Fruit fly (Drosophila melanogaster) whole organism, embryonic: ENCODE results near the gene CG15155.

ENCODE experiments used
- Antp ChIP-seq: fragments of 200-800 bp; sonication (Bioruptor generic); optimal IDR thresholded peaks from 3 replicates; lab custom pipeline; 2016; ENCODE audit warnings: missing biosample characterization, missing genetic modification characterization
- Atf3 ChIP-seq: fragments of 200-800 bp; sonication (Bioruptor generic); optimal IDR thresholded peaks from 3 replicates; lab custom pipeline; 2016; ENCODE audit warnings: missing biosample characterization, missing genetic modification characterization
- Awh ChIP-seq: fragments of 200-800 bp; sonication (Bioruptor generic); IDR thresholded peaks from 2 replicates; pipeline ENCODE4, ENCODE4 v1.3.6; 2022; ENCODE audit warnings: missing biosample characterization, missing genetic modification characterization
- CG10543 ChIP-seq: fragments of 200-800 bp; sonication (Bioruptor generic); optimal IDR thresholded peaks from 3 replicates; lab custom pipeline; 2017; ENCODE audit warnings: missing biosample characterization, mild to moderate bottlenecking, missing genetic modification characterization, moderate library complexity
- CG11560 ChIP-seq: fragments of 200-800 bp; sonication (Bioruptor generic); IDR thresholded peaks from 3 replicates; pipeline ENCODE4 v1.3.6; 2022; ENCODE audit warnings: missing biosample characterization, missing genetic modification characterization
- CG13296 ChIP-seq: fragments of 200-800 bp; sonication (Bioruptor generic); optimal IDR thresholded peaks from 3 replicates; lab custom pipeline; 2018; ENCODE audit warnings: missing biosample characterization, mild to moderate bottlenecking, missing genetic modification characterization
- CG1602 ChIP-seq: fragments of 200-800 bp; sonication (Bioruptor generic); optimal IDR thresholded peaks from 3 replicates; lab custom pipeline; 2016; ENCODE audit warnings: missing biosample characterization, missing genetic modification characterization
- CG16815 ChIP-seq: fragments of 200-800 bp; sonication (Bioruptor generic); optimal IDR thresholded peaks from 3 replicates; lab custom pipeline; 2017; ENCODE audit warnings: missing biosample characterization, mild to moderate bottlenecking, missing genetic modification characterization
- CG16863 ChIP-seq: fragments of 200-800 bp; sonication (Bioruptor generic); optimal IDR thresholded peaks from 3 replicates; lab custom pipeline; 2016; ENCODE audit warnings: missing biosample characterization, missing genetic modification characterization
- CG17328 ChIP-seq: fragments of 200-800 bp; sonication (Bioruptor generic); IDR thresholded peaks from 2 replicates; pipeline ENCODE4 v1.3.6; 2022; ENCODE audit warnings: missing biosample characterization, missing genetic modification characterization
- CG2712 ChIP-seq: fragments of 200-800 bp; optimal IDR thresholded peaks from 3 replicates; lab custom pipeline; 2019; ENCODE audit warnings: missing biosample characterization, mild to moderate bottlenecking, missing genetic modification characterization, moderate library complexity
- CG2875 ChIP-seq: fragments of 200-800 bp; sonication (Bioruptor generic); optimal IDR thresholded peaks from 2 replicates; lab custom pipeline; 2017; ENCODE audit warnings: missing biosample characterization, mild to moderate bottlenecking, missing genetic modification characterization, missing genetic modification reagents
- CG30403 ChIP-seq: fragments of 200-800 bp; sonication (Bioruptor generic); optimal IDR thresholded peaks from 3 replicates; lab custom pipeline; 2016; ENCODE audit warnings: missing biosample characterization, missing genetic modification characterization
- CG4424 ChIP-seq: fragments of 200-800 bp; sonication (Bioruptor generic); optimal IDR thresholded peaks from 3 replicates; lab custom pipeline; 2016; ENCODE audit warnings: missing biosample characterization, missing genetic modification characterization
- CG4820 ChIP-seq: fragments of 200-800 bp; sonication (Bioruptor generic); optimal IDR thresholded peaks from 3 replicates; lab custom pipeline; 2016; ENCODE audit warnings: missing biosample characterization, missing genetic modification characterization
- CG5245 ChIP-seq: fragments of 200-800 bp; sonication (Bioruptor generic); optimal IDR thresholded peaks from 3 replicates; lab custom pipeline; 2016; ENCODE audit warnings: missing biosample characterization, missing genetic modification characterization
- CG6272 ChIP-seq: fragments of 200-800 bp; sonication (Bioruptor generic); IDR thresholded peaks from 2 replicates; pipeline ENCODE4 v1.3.6; 2022; ENCODE audit warnings: missing biosample characterization, missing genetic modification characterization
- CG6689 ChIP-seq: fragments of 200-800 bp; sonication (Bioruptor generic); IDR thresholded peaks from 2 replicates; pipeline ENCODE4 v1.3.6; 2022; ENCODE audit warnings: missing biosample characterization, missing genetic modification characterization
- CG6791 ChIP-seq: fragments of 200-800 bp; sonication (Bioruptor generic); IDR thresholded peaks from 3 replicates; pipeline ENCODE4 v1.3.6; 2022; ENCODE audit warnings: missing biosample characterization, missing genetic modification characterization; ENCODE audit not compliant: partially characterized antibody
- CG6813 ChIP-seq: fragments of 200-800 bp; sonication (Bioruptor generic); optimal IDR thresholded peaks from 2 replicates; lab custom pipeline; 2017; ENCODE audit warnings: missing biosample characterization, missing genetic modification characterization, mild to moderate bottlenecking, moderate library complexity, missing genetic modification reagents
- CG8388 ChIP-seq: fragments of 200-800 bp; sonication (Bioruptor generic); optimal IDR thresholded peaks from 2 replicates; lab custom pipeline; 2019; ENCODE audit warnings: missing biosample characterization, mild to moderate bottlenecking, missing genetic modification characterization, moderate library complexity
- CTCF ChIP-seq: fragments of 200-800 bp; sonication (Bioruptor generic); optimal IDR thresholded peaks from 2 replicates; lab custom pipeline; 2017; ENCODE audit warnings: missing biosample characterization, mild to moderate bottlenecking, missing genetic modification characterization, moderate library complexity
- Camta ChIP-seq: fragments of 200-800 bp; sonication (Bioruptor generic); optimal IDR thresholded peaks from 2 replicates; lab custom pipeline; 2016; ENCODE audit warnings: missing biosample characterization, missing genetic modification characterization
- E2f2 ChIP-seq: fragments of 200-800 bp; sonication (Bioruptor generic); IDR thresholded peaks from 2 replicates; pipeline ENCODE4 v1.3.6; 2022; ENCODE audit warnings: missing biosample characterization, missing genetic modification characterization
- Ets65A ChIP-seq: fragments of 200-800 bp; sonication (Bioruptor generic); peaks from one replicate; lab custom pipeline; 2016; ENCODE audit warnings: missing biosample characterization, missing genetic modification characterization
- Hmr ChIP-seq: fragments of 200-800 bp; sonication (Bioruptor generic); optimal IDR thresholded peaks from 3 replicates; lab custom pipeline; 2017; ENCODE audit warnings: mild to moderate bottlenecking, missing biosample characterization, missing genetic modification reagents, missing genetic modification characterization
- Hr51 ChIP-seq, 2 experiments: fragments of 200-800 bp; sonication (Bioruptor generic); optimal IDR thresholded peaks; 2 replicates in 1 of 2; 3 replicates in 1 of 2; lab custom pipeline; 2016 to 2018; ENCODE audit warnings: missing biosample characterization in 2 of 2, missing genetic modification characterization in 2 of 2, mild to moderate bottlenecking in 1 of 2, moderate library complexity in 1 of 2
- Med ChIP-seq: fragments of 200-800 bp; sonication (Bioruptor generic); peaks from one replicate; lab custom pipeline; 2016; ENCODE audit warnings: missing biosample characterization, missing genetic modification characterization, mild to moderate bottlenecking, inconsistent platforms, moderate library complexity
- NC2β ChIP-seq: fragments of 200-800 bp; sonication (Bioruptor generic); optimal IDR thresholded peaks from 2 replicates; lab custom pipeline; 2016; ENCODE audit warnings: missing biosample characterization, missing genetic modification characterization
- PHDP ChIP-seq: fragments of 200-800 bp; sonication (Bioruptor generic); optimal IDR thresholded peaks from 3 replicates; lab custom pipeline; 2018; ENCODE audit warnings: missing biosample characterization, mild to moderate bottlenecking, missing genetic modification characterization, moderate library complexity
- Pdp1 ChIP-seq, 2 experiments: fragments of 200-800 bp; sonication (Bioruptor generic); optimal IDR thresholded peaks; 3 replicates each; lab custom pipeline; 2016; ENCODE audit warnings: missing biosample characterization in 2 of 2, missing genetic modification characterization in 2 of 2, mild to moderate bottlenecking in 1 of 2, moderate library complexity in 1 of 2
- Xrp1 ChIP-seq: fragments of 200-800 bp; sonication (Bioruptor generic); IDR thresholded peaks from 2 replicates; pipeline ENCODE4 v1.3.6; 2022; ENCODE audit warnings: missing biosample characterization, missing genetic modification characterization
- az2 ChIP-seq: fragments of 200-800 bp; sonication (Bioruptor generic); optimal IDR thresholded peaks from 3 replicates; lab custom pipeline; 2016; ENCODE audit warnings: missing biosample characterization, missing genetic modification characterization
- croc ChIP-seq: fragments of 200-800 bp; sonication (Bioruptor generic); conservative IDR thresholded peaks from 3 replicates; pipeline ENCODE4 v1.3.6; 2022; ENCODE audit warnings: missing biosample characterization, missing genetic modification characterization
- crp ChIP-seq, 2 experiments: fragments of 200-800 bp; sonication (Bioruptor generic); optimal IDR thresholded peaks; 2 replicates in 1 of 2; 3 replicates in 1 of 2; lab custom pipeline; 2017; ENCODE audit warnings: missing biosample characterization in 2 of 2, missing genetic modification characterization in 2 of 2, mild to moderate bottlenecking in 1 of 2, moderate library complexity in 1 of 2
- dm ChIP-seq: fragments of 200-800 bp; sonication (Bioruptor generic); optimal IDR thresholded peaks from 3 replicates; lab custom pipeline; 2016; ENCODE audit warnings: missing biosample characterization, missing genetic modification characterization
- esg ChIP-seq: fragments of 200-800 bp; sonication (Bioruptor generic); conservative IDR thresholded peaks from 2 replicates; pipeline ENCODE4 v1.3.6; 2022; ENCODE audit warnings: missing biosample characterization, missing genetic modification characterization
- ewg ChIP-seq: fragments of 200-800 bp; sonication (Bioruptor generic); optimal IDR thresholded peaks from 3 replicates; lab custom pipeline; 2017; ENCODE audit warnings: mild to moderate bottlenecking, missing biosample characterization, missing genetic modification reagents, missing genetic modification characterization
- exex ChIP-seq: fragments of 200-800 bp; sonication (Bioruptor generic); optimal IDR thresholded peaks from 4 replicates; lab custom pipeline; 2018; ENCODE audit warnings: missing biosample characterization, mild to moderate bottlenecking, missing genetic modification characterization, moderate library complexity
- fru ChIP-seq: fragments of >200 bp; optimal IDR thresholded peaks from 2 replicates; lab custom pipeline; 2017
- gro ChIP-seq: fragments of 200-800 bp; sonication (Bioruptor generic); optimal IDR thresholded peaks from 2 replicates; lab custom pipeline; 2016; ENCODE audit warnings: missing biosample characterization, missing genetic modification characterization
- lbe ChIP-seq: fragments of 200-800 bp; sonication (Bioruptor generic); optimal IDR thresholded peaks from 2 replicates; lab custom pipeline; 2016; ENCODE audit warnings: missing biosample characterization, mild to moderate bottlenecking, missing genetic modification characterization
- lola ChIP-seq, 3 experiments: fragments of >200 bp in 2 of 3; fragments of 200-800 bp in 1 of 3; sonication (Bioruptor generic) in 1 of 3; optimal IDR thresholded peaks; 2 replicates each; lab custom pipeline; 2017 to 2019; ENCODE audit warnings: missing biosample characterization in 3 of 3, missing genetic modification characterization in 3 of 3, mild to moderate bottlenecking in 1 of 3, moderate library complexity in 1 of 3
- pros ChIP-seq: fragments of 200-800 bp; sonication (Bioruptor generic); optimal IDR thresholded peaks from 3 replicates; lab custom pipeline; 2019; ENCODE audit warnings: missing biosample characterization, mild to moderate bottlenecking, missing genetic modification characterization, moderate library complexity
- pum ChIP-seq: fragments of 200-800 bp; sonication (Bioruptor generic); optimal IDR thresholded peaks from 2 replicates; lab custom pipeline; 2016; ENCODE audit warnings: missing biosample characterization, missing genetic modification characterization
- ssp ChIP-seq: fragments of 200-800 bp; sonication (Bioruptor generic); IDR thresholded peaks from 2 replicates; pipeline ENCODE4 v1.3.6; 2022; ENCODE audit warnings: missing biosample characterization, missing genetic modification characterization
- tin ChIP-seq: fragments of 200-800 bp; sonication (Bioruptor generic); optimal IDR thresholded peaks from 3 replicates; lab custom pipeline; 2016; ENCODE audit warnings: missing biosample characterization, missing genetic modification characterization
- twi ChIP-seq: fragments of 200-800 bp; optimal IDR thresholded peaks from 2 replicates; lab custom pipeline; 2019; ENCODE audit warnings: missing biosample characterization, mild to moderate bottlenecking, missing genetic modification characterization, moderate library complexity

CG15155 gene

DNA sequence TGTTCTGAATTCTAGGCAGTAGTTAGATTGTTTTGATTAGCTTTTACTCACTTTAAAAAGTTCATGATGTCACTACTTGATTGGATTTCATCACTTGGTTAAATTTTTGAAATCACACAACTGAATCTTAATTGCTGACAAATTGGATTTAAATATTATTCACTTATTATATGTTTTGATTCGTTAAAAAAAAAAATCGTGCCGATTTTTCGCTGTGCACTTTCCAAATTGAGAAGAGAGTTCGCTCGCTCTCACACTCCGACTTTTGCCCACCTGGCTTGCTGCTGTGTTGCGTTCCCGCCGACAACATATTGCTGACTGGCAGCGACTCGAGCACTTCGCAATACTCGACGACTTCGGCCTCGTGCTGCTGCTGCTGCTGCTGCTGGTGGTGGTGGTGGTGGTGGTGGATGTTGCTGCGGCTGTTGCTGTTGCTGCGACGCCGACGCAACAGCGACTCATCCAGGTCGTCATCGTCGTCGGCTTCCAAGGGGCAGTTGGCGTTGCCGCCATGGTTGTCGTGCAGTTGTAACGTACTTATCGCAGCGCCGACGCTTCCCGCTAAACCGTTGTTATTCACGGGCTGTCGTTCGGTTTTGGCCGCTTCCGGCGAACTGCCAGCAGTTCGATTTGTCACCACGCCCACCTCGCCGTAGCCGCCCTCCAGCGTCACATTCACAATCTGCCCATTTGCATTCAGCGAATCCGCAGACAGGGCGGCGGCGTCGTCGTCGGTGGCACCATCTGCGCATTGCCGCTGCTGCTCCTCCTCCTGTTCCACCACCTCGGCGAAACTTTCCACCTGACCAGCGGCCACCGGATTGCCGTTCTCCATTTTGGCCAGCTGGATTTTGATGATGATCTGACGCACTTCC, 12.9 kb upstream of the CG15155 start (continued):
- TF ChIP-seq ewg (GFP tag; lab: Kevin White, UChicago), result peak; percentile 50
- peak; percentile 43 for TF ChIP-seq CG13296 (GFP tag; lab: Kevin White, UChicago)
- no peak for TF ChIP-seq pum (GFP tag; lab: Kevin White, UChicago)
- no peak for TF ChIP-seq CTCF
- TF ChIP-seq NC2β (GFP tag; lab: Kevin White, UChicago), result peak; percentile 9
- peak; percentile 63 for TF ChIP-seq gro (GFP tag; lab: Kevin White, UChicago)
- TF ChIP-seq CG2875 (GFP tag; lab: Kevin White, UChicago), result peak; percentile 54
- TF ChIP-seq esg, result no peak; the same call in 1 of the 2 replicates
- TF ChIP-seq twi, result peak; percentile 2
- TF ChIP-seq Camta (GFP tag; lab: Kevin White, UChicago), result peak; percentile 43
- TF ChIP-seq CG8388, result peak; percentile 64
- TF ChIP-seq CG16815 (GFP tag; lab: Kevin White, UChicago), result peak; percentile 26
- peak in 1 of 2 experiments; percentile 21 for TF ChIP-seq crp (GFP tag; optimal IDR thresholded peaks at IDR 0.05; lab: Kevin White, UChicago)
- peak; percentile 76 for TF ChIP-seq CG30403 (GFP tag; lab: Kevin White, UChicago)
- peak; percentile 28; the same call in 1 of the 3 replicates for TF ChIP-seq CG11560
- TF ChIP-seq CG6791 (GFP tag; lab: Robert Waterston, UW), result no peak
- peak; percentile 57; the same call in 1 of the 2 replicates for TF ChIP-seq Xrp1 (GFP tag; lab: Robert Waterston, UW)
- peak; percentile 56 for TF ChIP-seq CG6813 (GFP tag; lab: Kevin White, UChicago)
- TF ChIP-seq lbe, result peak; percentile 48
- TF ChIP-seq CG4820 (GFP tag; lab: Kevin White, UChicago), result peak; percentile 30
- TF ChIP-seq PHDP (tag; lab: Kevin White, UChicago), result peak; percentile 68
- TF ChIP-seq CG2712 (tag; lab: Kevin White, UChicago), result peak; percentile 68
- TF ChIP-seq CG16863 (GFP tag; lab: Kevin White, UChicago), result peak; percentile 56
- peak in 1 of 3 experiments; percentile 39 for TF ChIP-seq lola (GFP tag; optimal IDR thresholded peaks at IDR 0.05; lab: Kevin White, UChicago)
- peak; percentile 4 for TF ChIP-seq CG5245 (GFP tag; lab: Kevin White, UChicago)
- peak; percentile 62 for TF ChIP-seq Hmr (GFP tag; lab: Kevin White, UChicago)
- peak; percentile 84 for TF ChIP-seq Med
- peak; percentile 70 for TF ChIP-seq CG4424 (GFP tag; lab: Kevin White, UChicago)
- TF ChIP-seq Atf3 (GFP tag; lab: Kevin White, UChicago), result no peak
- TF ChIP-seq Awh (GFP tag; lab: Robert Waterston, UW), result peak; percentile 34; the same call in 1 of the 2 replicates
- TF ChIP-seq Pdp1 (GFP tag; optimal IDR thresholded peaks at IDR 0.05; lab: Kevin White, UChicago), result peak; percentile 23 to 49
- TF ChIP-seq CG1602 (GFP tag; lab: Kevin White, UChicago), result peak; percentile 39
- TF ChIP-seq Ets65A (GFP tag; lab: Kevin White, UChicago), result peak; percentile 81
- TF ChIP-seq Antp (GFP tag; lab: Kevin White, UChicago), result peak; percentile 3
- TF ChIP-seq exex (tag; lab: Kevin White, UChicago), result peak; percentile 4
- 0 out of 2 replicates have a peak, but pooled peaks have one; percentile 12 for TF ChIP-seq CG6272 (GFP tag; lab: Robert Waterston, UW)
- no peak for TF ChIP-seq croc (GFP tag; lab: Robert Waterston, UW)
- no peak for TF ChIP-seq fru
- peak; percentile 45 for TF ChIP-seq CG6689 (GFP tag; lab: Robert Waterston, UW)
- TF ChIP-seq tin (GFP tag; lab: Kevin White, UChicago), result peak; percentile 65
- no peak for TF ChIP-seq pros (GFP tag; lab: Kevin White, UChicago)
- TF ChIP-seq E2f2 (GFP tag; lab: Robert Waterston, UW), result peak; percentile 39; the same call in 1 of the 2 replicates
- TF ChIP-seq az2 (GFP tag; lab: Kevin White, UChicago), result peak; percentile 67
- TF ChIP-seq dm (GFP tag; lab: Kevin White, UChicago), result peak; percentile 41
- TF ChIP-seq CG10543, result peak; percentile 68
- peak; percentile 54 for TF ChIP-seq CG17328 (GFP tag; lab: Robert Waterston, UW)
- TF ChIP-seq Hr51 (GFP tag; optimal IDR thresholded peaks at IDR 0.05; lab: Kevin White, UChicago), result peak in 1 of 2 experiments; percentile 78
- TF ChIP-seq ssp (GFP tag; lab: Robert Waterston, UW), result 0 out of 2 replicates have a peak, but pooled peaks have one; percentile 4
